Worm (Caenorhabditis elegans): Measurements from ENCODE around the gene B0035.22.

The B0035.22 gene

ce11 chrIV:11284102-11284531 lies 30.8 kb upstream of the B0035.22 start (continued):
- TF ChIP-seq elt-3 (tag; optimal IDR thresholded peaks at IDR 0.05), result no peak
- TF ChIP-seq irx-1 (tag; optimal IDR thresholded peaks at IDR 0.05), result no peak
- TF ChIP-seq pqm-1 (tag; optimal IDR thresholded peaks at IDR 0.05), result peak; percentile 28

ce11 chrIV:11285239-11285638 lies 29.7 kb upstream of the B0035.22 start:
- TF ChIP-seq mef-2 (tag; optimal IDR thresholded peaks at IDR 0.05), result no peak

- TF ChIP-seq snpc-4 (tag; optimal IDR thresholded peaks at IDR 0.05), result no peak
- no peak for TF ChIP-seq efl-1 (optimal IDR thresholded peaks at IDR 0.05)
- peak in 1 of 2 experiments; percentile 55 for TF ChIP-seq efl-1 (GFP tag; optimal IDR thresholded peaks at IDR 0.05 in 1 of 2)
- TF ChIP-seq aha-1 (tag; optimal IDR thresholded peaks at IDR 0.05), result no peak
- peak; percentile 3 for TF ChIP-seq elt-2 (tag; optimal IDR thresholded peaks at IDR 0.05)
- TF ChIP-seq nhr-84 (tag; optimal IDR thresholded peaks at IDR 0.05), result no peak
- TF ChIP-seq pag-3 (tag; optimal IDR thresholded peaks at IDR 0.05; ENCODE audit: borderline replicate concordance, insufficient read depth), result no peak
- TF ChIP-seq lsy-2 (tag; optimal IDR thresholded peaks at IDR 0.05), result no peak
- no peak for TF ChIP-seq nhr-90 (tag; optimal IDR thresholded peaks at IDR 0.05; ENCODE audit: poor library complexity)
- TF ChIP-seq elt-3 (tag; optimal IDR thresholded peaks at IDR 0.05), result no peak
- TF ChIP-seq skn-1 (tag; optimal IDR thresholded peaks at IDR 0.05), result no peak
Measured at ce11 chrIV:11286112-11286511, 28.8 kb upstream of the B0035.22 start.

ce11 chrIV:11287511-11287910 lies 27.4 kb upstream of the B0035.22 start, which contains the start of gene F54D1.6:
F54D1.6 (plus strand) TSS chrIV:11287811.
- TF ChIP-seq nhr-71 (tag; optimal IDR thresholded peaks at IDR 0.05) (no peak), lin-35 (GFP tag; optimal IDR thresholded peaks at IDR 0.05) (no peak), efl-1 (optimal IDR thresholded peaks at IDR 0.05) (no peak), efl-1 (GFP tag; optimal IDR thresholded peaks at IDR 0.05 in 1 of 2) (peak in 1 of 2 experiments; percentile 58)

ce11 chrIV:11288965-11289364 lies 26.0 kb upstream of the B0035.22 start:
- TF ChIP-seq pqm-1 (tag; optimal IDR thresholded peaks at IDR 0.05), result peak; percentile 83
- TF ChIP-seq lin-35 (GFP tag; optimal IDR thresholded peaks at IDR 0.05), result peak in 1 of 2 experiments; percentile 46
- TF ChIP-seq lin-13 (GFP tag; optimal IDR thresholded peaks at IDR 0.05), result no peak
- TF ChIP-seq lin-14 (GFP tag; optimal IDR thresholded peaks at IDR 0.05), result peak; percentile 6
- TF ChIP-seq elt-2 (tag; optimal IDR thresholded peaks at IDR 0.05), result peak; percentile 91
- no peak for TF ChIP-seq hpl-2 (GFP tag; optimal IDR thresholded peaks at IDR 0.05)
- TF ChIP-seq isw-1 (GFP tag; IDR thresholded peaks at IDR 0.05), result no peak

- TF ChIP-seq nhr-20 (tag; optimal IDR thresholded peaks at IDR 0.05), result no peak
- TF ChIP-seq elt-2 (tag; optimal IDR thresholded peaks at IDR 0.05), result no peak
Measured at ce11 chrIV:11296787-11297186, 18.2 kb upstream of the B0035.22 start, which contains the start of gene mttu-1. mttu-1 (minus strand) TSS chrIV:11296887.

ce11 chrIV:11298154-11299086 lies 16.5 kb upstream of the B0035.22 start, which contains the start of the genes B0035.15 and dnj-1:
B0035.15 (minus strand) TSS chrIV:11298252.
dnj-1 (plus strand) TSS chrIV:11299036.
- TF ChIP-seq pag-3 (tag; optimal IDR thresholded peaks at IDR 0.05; ENCODE audit: borderline replicate concordance, insufficient read depth) (no peak), tbx-2 (tag; optimal IDR thresholded peaks at IDR 0.05) (peak; percentile 16), snpc-4 (tag; optimal IDR thresholded peaks at IDR 0.05) (peak; percentile 23), dsc-1 (tag; optimal IDR thresholded peaks at IDR 0.05) (peak; percentile 60), egl-13 (tag; optimal IDR thresholded peaks at IDR 0.05) (no peak), lin-14 (GFP tag; optimal IDR thresholded peaks at IDR 0.05) (peak; percentile 78), efl-1 (optimal IDR thresholded peaks at IDR 0.05) (peak; percentile 17 to 30), efl-1 (GFP tag; optimal IDR thresholded peaks at IDR 0.05 in 1 of 2) (peak; percentile 35 to 47), dpl-1 (GFP tag; optimal IDR thresholded peaks at IDR 0.05) (peak in 1 of 3 experiments; percentile 43), lin-35 (GFP tag; optimal IDR thresholded peaks at IDR 0.05) (peak; percentile 21 to 23), Y116A8C.19 (tag; optimal IDR thresholded peaks at IDR 0.05; ENCODE audit: borderline replicate concordance) (no peak), mep-1 (tag; optimal IDR thresholded peaks at IDR 0.05) (peak; percentile 37), nhr-71 (tag; optimal IDR thresholded peaks at IDR 0.05) (peak; percentile 50), xbp-1 (tag; optimal IDR thresholded peaks at IDR 0.05) (peak; percentile 61), ceh-82 (tag; optimal IDR thresholded peaks at IDR 0.05) (peak in 2 of 3 experiments; percentile 19 to 39), lsy-2 (tag; optimal IDR thresholded peaks at IDR 0.05) (peak; percentile 43 to 57), fkh-4 (tag; optimal IDR thresholded peaks at IDR 0.05; ENCODE audit: borderline replicate concordance) (no peak), snu-23 (GFP tag; optimal IDR thresholded peaks at IDR 0.05) (peak; percentile 30), pax-3 (tag; optimal IDR thresholded peaks at IDR 0.05) (no peak), blmp-1 (tag; optimal IDR thresholded peaks at IDR 0.05) (peak; percentile 89), lin-15B (tag; optimal IDR thresholded peaks at IDR 0.05) (peak; percentile 26), nhr-90 (tag; optimal IDR thresholded peaks at IDR 0.05; ENCODE audit: poor library complexity) (peak; percentile 17), C16A3.4 (tag; optimal IDR thresholded peaks at IDR 0.05) (peak; percentile 30)

Data from whole organism, L1 larva.